Worm (Caenorhabditis elegans) whole organism, young adult: ENCODE data around the gene D1086.11.

Source experiments
- B0035.1 ChIP-seq: sonication (generic microtip); optimal IDR thresholded peaks from 2 replicates; lab custom pipeline; 2016; ENCODE audit warnings: missing genetic modification characterization, mild to moderate bottlenecking, missing compliant biosample characterization, missing genotype, missing genetic modification reagents
- F23B12.7 ChIP-seq: sonication (generic microtip); optimal IDR thresholded peaks from 2 replicates; lab custom pipeline; 2017; ENCODE audit warnings: missing genetic modification characterization, mild to moderate bottlenecking, missing compliant biosample characterization, antibody characterized with exemption, moderate library complexity; ENCODE audit not compliant: insufficient read depth
- F49E8.2 ChIP-seq: sonication (generic microtip); optimal IDR thresholded peaks from 3 replicates; lab custom pipeline; 2017; ENCODE audit warnings: missing genetic modification characterization, mild to moderate bottlenecking, missing compliant biosample characterization, antibody characterized with exemption, moderate library complexity; ENCODE audit not compliant: insufficient read depth
- F52B5.7 ChIP-seq: sonication (generic microtip); optimal IDR thresholded peaks from 2 replicates; lab custom pipeline; 2016; ENCODE audit warnings: mild to moderate bottlenecking, missing genetic modification characterization, missing compliant biosample characterization
- F57A8.1 ChIP-seq: fragments of 200-800 bp; sonication (Bioruptor generic); optimal IDR thresholded peaks from 2 replicates; lab custom pipeline; 2018; ENCODE audit warnings: mild to moderate bottlenecking, missing genetic modification characterization, moderate library complexity, missing compliant biosample characterization
- K11D2.4 ChIP-seq: fragments of 200-800 bp; sonication (Bioruptor generic); IDR thresholded peaks from 2 replicates; pipeline ENCODE4 v1.3.6; 2022; ENCODE audit warnings: missing genetic modification reagents, missing genetic modification characterization, missing compliant biosample characterization
- K12H6.12 ChIP-seq: fragments of 200-800 bp; sonication (Bioruptor generic); optimal IDR thresholded peaks from 2 replicates; lab custom pipeline; 2018; ENCODE audit warnings: mild to moderate bottlenecking, missing genetic modification characterization, missing compliant biosample characterization
- T26A5.8 ChIP-seq: sonication (generic microtip); optimal IDR thresholded peaks from 2 replicates; lab custom pipeline; 2016; ENCODE audit warnings: missing genetic modification characterization, missing compliant biosample characterization
- Y53G8AR.9 ChIP-seq: fragments of 200-800 bp; sonication (Bioruptor generic); conservative IDR thresholded peaks from 2 replicates; pipeline ENCODE4 v1.3.6; 2022; ENCODE audit warnings: missing genetic modification reagents, missing genetic modification characterization, missing compliant biosample characterization
- Y56A3A.18 ChIP-seq: fragments of 200-800 bp; sonication (Bioruptor generic); IDR thresholded peaks from 2 replicates; pipeline ENCODE4 v1.3.6; 2022; ENCODE audit warnings: missing genetic modification reagents, missing genetic modification characterization, missing compliant biosample characterization
- Y67H2A.10 ChIP-seq: fragments of 200-800 bp; sonication (Bioruptor generic); conservative IDR thresholded peaks from 2 replicates; pipeline ENCODE4 v1.3.6; 2022; ENCODE audit warnings: missing genetic modification reagents, missing genetic modification characterization, missing compliant biosample characterization
- akir-1 ChIP-seq: fragments of 200-800 bp; sonication (Bioruptor generic); optimal IDR thresholded peaks from 2 replicates; lab custom pipeline; 2018; ENCODE audit warnings: mild to moderate bottlenecking, missing genetic modification characterization, moderate library complexity, missing compliant biosample characterization
- atf-7 ChIP-seq: sonication (generic microtip); optimal IDR thresholded peaks from 2 replicates; lab custom pipeline; 2017; ENCODE audit warnings: mild to moderate bottlenecking, missing genetic modification characterization, missing compliant biosample characterization
- attf-5 ChIP-seq: fragments of 200-800 bp; sonication (Bioruptor generic); optimal IDR thresholded peaks from 2 replicates; lab custom pipeline; 2018; ENCODE audit warnings: mild to moderate bottlenecking, missing genetic modification characterization, missing compliant biosample characterization
- cebp-1 ChIP-seq, 2 experiments: fragments of 200-800 bp in 1 of 2; sonication (Bioruptor generic) in 1 of 2; sonication (generic microtip) in 1 of 2; IDR thresholded peaks in 1 of 2; optimal IDR thresholded peaks in 1 of 2; 2 replicates each; pipeline versions ENCODE4 v1.3.6 to Lab custom; 2017 to 2022; ENCODE audit warnings: missing compliant biosample characterization in 2 of 2, missing genetic modification characterization in 2 of 2, mild to moderate bottlenecking in 1 of 2, missing genetic modification reagents in 1 of 2, moderate library complexity in 1 of 2
- ceh-100 ChIP-seq: fragments of 200-800 bp; sonication (Bioruptor generic); IDR thresholded peaks from 2 replicates; pipeline ENCODE4 v1.3.6; 2022; ENCODE audit warnings: missing genetic modification reagents, missing genetic modification characterization, missing compliant biosample characterization
- ceh-27 ChIP-seq: fragments of 200-800 bp; sonication (Bioruptor generic); optimal IDR thresholded peaks from 2 replicates; lab custom pipeline; 2018; ENCODE audit warnings: mild to moderate bottlenecking, missing genetic modification characterization, moderate library complexity, missing compliant biosample characterization
- ceh-40 ChIP-seq: fragments of 200-800 bp; sonication (Bioruptor generic); IDR thresholded peaks from 2 replicates; pipeline ENCODE4 v1.3.6; 2022; ENCODE audit warnings: missing genetic modification characterization, missing compliant biosample characterization
- ceh-58 ChIP-seq: fragments of 200-800 bp; sonication (Bioruptor generic); IDR thresholded peaks from 2 replicates; pipeline ENCODE4 v1.3.6; 2022; ENCODE audit warnings: missing genetic modification characterization, missing compliant biosample characterization
- ceh-79 ChIP-seq: sonication (generic microtip); optimal IDR thresholded peaks from 2 replicates; lab custom pipeline; 2017; ENCODE audit warnings: mild to moderate bottlenecking, missing genetic modification characterization, missing compliant biosample characterization
- die-1 ChIP-seq: sonication (generic microtip); optimal IDR thresholded peaks from 2 replicates; lab custom pipeline; 2016; ENCODE audit warnings: missing genotype, mild to moderate bottlenecking, missing genetic modification characterization, missing compliant biosample characterization
- hlh-12 ChIP-seq: sonication (generic microtip); optimal IDR thresholded peaks from 2 replicates; lab custom pipeline; 2016; ENCODE audit warnings: missing genetic modification characterization, missing compliant biosample characterization
- hrde-1 ChIP-seq: sonication (generic microtip); optimal IDR thresholded peaks from 2 replicates; lab custom pipeline; 2016; ENCODE audit warnings: missing genetic modification characterization, mild to moderate bottlenecking, missing compliant biosample characterization, moderate library complexity, missing genotype, missing genetic modification reagents, borderline replicate concordance
- lin-35 ChIP-seq, 3 experiments: fragments of 150-350 bp in 2 of 3; sonication (generic microtip) in 1 of 3; optimal IDR thresholded peaks; 2 replicates each; lab custom pipeline; 2014 to 2018; ENCODE audit warnings: missing biosample characterization in 3 of 3, missing genetic modification characterization in 3 of 3, missing genetic modification reagents in 3 of 3
- lin-54 ChIP-seq: fragments of 200-800 bp; sonication (Bioruptor generic); optimal IDR thresholded peaks from 2 replicates; lab custom pipeline; 2018; ENCODE audit warnings: mild to moderate bottlenecking, missing genetic modification characterization, missing compliant biosample characterization
- madf-10 ChIP-seq: sonication (generic microtip); optimal IDR thresholded peaks from 2 replicates; lab custom pipeline; 2016; ENCODE audit warnings: mild to moderate bottlenecking, missing genetic modification characterization, missing compliant biosample characterization
- madf-3 ChIP-seq: fragments of 200-800 bp; sonication (Bioruptor generic); IDR thresholded peaks from 2 replicates; pipeline ENCODE4 v1.3.6; 2022; ENCODE audit warnings: missing genetic modification reagents, missing genetic modification characterization, missing compliant biosample characterization
- madf-6 ChIP-seq: fragments of 200-800 bp; sonication (Bioruptor generic); IDR thresholded peaks from 2 replicates; pipeline ENCODE4 v1.3.6; 2022; ENCODE audit warnings: missing genetic modification reagents, missing genetic modification characterization, missing compliant biosample characterization
- mes-4 ChIP-seq: sonication (generic microtip); optimal IDR thresholded peaks from 2 replicates; lab custom pipeline; 2016; ENCODE audit warnings: missing genotype, missing genetic modification characterization, missing compliant biosample characterization
- mxl-1 ChIP-seq: sonication (generic microtip); optimal IDR thresholded peaks from 2 replicates; lab custom pipeline; 2016; ENCODE audit warnings: missing genetic modification characterization, missing compliant biosample characterization
- nhr-120 ChIP-seq: fragments of 200-800 bp; sonication (Bioruptor generic); IDR thresholded peaks from 2 replicates; pipeline ENCODE4 v1.3.6; 2022; ENCODE audit warnings: missing genetic modification characterization, missing compliant biosample characterization
- nhr-179 ChIP-seq: sonication (generic microtip); optimal IDR thresholded peaks from 2 replicates; lab custom pipeline; 2016; ENCODE audit warnings: mild to moderate bottlenecking, missing genetic modification characterization, missing compliant biosample characterization
- rcor-1 ChIP-seq: fragments of 200-800 bp; sonication (Bioruptor generic); IDR thresholded peaks from 2 replicates; pipeline ENCODE4 v1.3.6; 2022; ENCODE audit warnings: missing genetic modification reagents, missing genetic modification characterization, missing compliant biosample characterization
- rpc-1 ChIP-seq, 2 experiments: fragments of 150-350 bp in 1 of 2; sonication (generic microtip) in 1 of 2; optimal IDR thresholded peaks; 2 replicates each; lab custom pipeline; 2014 to 2018; ENCODE audit warnings: missing biosample characterization in 1 of 2, missing genetic modification characterization in 1 of 2, missing genetic modification reagents in 1 of 2, missing genotype in 1 of 2
- snpc-1.1 ChIP-seq: sonication (generic microtip); optimal IDR thresholded peaks from 2 replicates; lab custom pipeline; 2017; ENCODE audit warnings: missing genetic modification characterization, mild to moderate bottlenecking, missing compliant biosample characterization, antibody characterized with exemption, moderate library complexity, missing genotype, missing genetic modification reagents; ENCODE audit not compliant: insufficient read depth
- snpc-3.4 ChIP-seq: sonication (generic microtip); optimal IDR thresholded peaks from 2 replicates; lab custom pipeline; 2017; ENCODE audit warnings: missing genetic modification characterization, mild to moderate bottlenecking, missing compliant biosample characterization, antibody characterized with exemption, moderate library complexity, missing genotype, missing genetic modification reagents
- sptf-2 ChIP-seq: fragments of 200-800 bp; sonication (Bioruptor generic); optimal IDR thresholded peaks from 2 replicates; lab custom pipeline; 2018; ENCODE audit warnings: mild to moderate bottlenecking, missing genetic modification characterization, missing compliant biosample characterization
- tbp1 ChIP-seq: fragments of 200-800 bp; sonication (Bioruptor generic); optimal IDR thresholded peaks from 2 replicates; lab custom pipeline; 2018; ENCODE audit warnings: mild to moderate bottlenecking, missing genetic modification characterization, missing compliant biosample characterization
- tbx-9 ChIP-seq: sonication (generic microtip); optimal IDR thresholded peaks from 2 replicates; lab custom pipeline; 2016; ENCODE audit warnings: borderline replicate concordance, missing genetic modification characterization, inconsistent platforms, missing compliant biosample characterization
- ztf-18 ChIP-seq: sonication (generic microtip); optimal IDR thresholded peaks from 2 replicates; lab custom pipeline; 2016; ENCODE audit warnings: missing genotype, mild to moderate bottlenecking, missing genetic modification characterization, missing compliant biosample characterization
- ztf-6 ChIP-seq: fragments of 200-800 bp; sonication (Bioruptor generic); IDR thresholded peaks from 2 replicates; pipeline ENCODE4 v1.3.6; 2022; ENCODE audit warnings: missing genetic modification reagents, missing genetic modification characterization, missing compliant biosample characterization

The D1086.11 gene

ce11 chrV:14057540-14057939 lies 16.7 kb upstream of the D1086.11 start, which contains the start of gene F58D12.3:
F58D12.3 (plus strand) TSS chrV:14057840.
- TF ChIP-seq nhr-120 (GFP tag; lab: Robert Waterston, UW) (no peak), madf-6 (GFP tag; lab: Robert Waterston, UW) (no peak), F23B12.7 (no peak), tbp1 (GFP tag; lab: Kevin White, UChicago) (no peak), mes-4 (tag; lab: Kevin White, UChicago) (no peak), ceh-40 (GFP tag; lab: Robert Waterston, UW) (no peak), ceh-100 (GFP tag; lab: Robert Waterston, UW) (no peak), lin-35 (GFP tag; optimal IDR thresholded peaks at IDR 0.05; lab: Kevin White, UChicago) (no peak), rcor-1 (GFP tag; lab: Robert Waterston, UW) (no peak), T26A5.8 (tag; lab: Kevin White, UChicago) (no peak)

ce11 chrV:14063980-14064379 lies 10.3 kb upstream of the D1086.11 start:
- TF ChIP-seq rpc-1 (optimal IDR thresholded peaks at IDR 0.05; lab: Kevin White, UChicago), result no peak
- TF ChIP-seq rpc-1 (tag; optimal IDR thresholded peaks at IDR 0.05; lab: Kevin White, UChicago), result no peak
- TF ChIP-seq Y67H2A.10 (GFP tag; lab: Robert Waterston, UW), result no peak
- no peak for TF ChIP-seq sptf-2 (GFP tag; lab: Kevin White, UChicago)
- no peak for TF ChIP-seq F49E8.2 (tag; lab: Kevin White, UChicago)
- no peak for TF ChIP-seq hlh-12 (tag; lab: Kevin White, UChicago)
- TF ChIP-seq atf-7 (tag; lab: Kevin White, UChicago), result no peak
- TF ChIP-seq hrde-1, result no peak
- TF ChIP-seq K11D2.4, result no peak
- TF ChIP-seq ceh-100 (GFP tag; lab: Robert Waterston, UW), result no peak
- TF ChIP-seq, all 124 proteins: peak for 0

DNA sequence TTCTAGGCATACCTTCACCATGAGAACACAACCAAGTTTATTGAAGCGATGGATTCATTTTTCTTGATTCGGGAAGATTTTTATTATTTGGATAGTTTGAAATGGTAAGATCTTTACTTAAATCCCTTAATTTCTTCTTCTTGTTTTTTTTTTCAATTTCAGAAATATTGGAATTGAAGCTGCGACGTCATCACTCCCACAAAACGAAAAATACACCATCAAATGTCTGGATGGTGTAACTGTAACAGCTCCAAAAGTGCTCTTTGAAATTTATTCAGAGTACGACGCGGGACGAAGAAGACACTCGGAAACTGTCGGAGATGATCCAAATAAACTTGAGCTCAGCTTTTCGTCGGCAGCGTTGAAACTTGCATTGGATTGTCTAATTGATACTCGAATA lies 9.8 kb upstream of the D1086.11 start, which contains the start of gene D1086.21:
Gene D1086.21, plus strand, starts transcription at position 301 of the 400 bp plus-strand sequence.
- TF ChIP-seq die-1 (tag; lab: Kevin White, UChicago), result no peak
- no peak for TF ChIP-seq attf-5 (GFP tag; lab: Kevin White, UChicago)
- no peak for TF ChIP-seq madf-3 (GFP tag; lab: Robert Waterston, UW)
- TF ChIP-seq F57A8.1 (GFP tag; lab: Kevin White, UChicago), result no peak
- no peak for TF ChIP-seq ztf-6 (GFP tag; lab: Robert Waterston, UW)
- no peak for TF ChIP-seq madf-10 (tag; lab: Kevin White, UChicago)
- TF ChIP-seq tbx-9 (tag; lab: Kevin White, UChicago), result no peak
- no peak for TF ChIP-seq tbp1 (GFP tag; lab: Kevin White, UChicago)
- TF ChIP-seq ceh-27, result no peak
- TF ChIP-seq cebp-1 (GFP tag; IDR thresholded peaks at IDR 0.05; lab: Robert Waterston, UW), result no peak
- no peak for TF ChIP-seq cebp-1 (tag; optimal IDR thresholded peaks at IDR 0.05; lab: Kevin White, UChicago)
- TF ChIP-seq snpc-3.4, result no peak
- TF ChIP-seq B0035.1, result no peak
- TF ChIP-seq akir-1 (GFP tag; lab: Kevin White, UChicago), result no peak

DNA sequence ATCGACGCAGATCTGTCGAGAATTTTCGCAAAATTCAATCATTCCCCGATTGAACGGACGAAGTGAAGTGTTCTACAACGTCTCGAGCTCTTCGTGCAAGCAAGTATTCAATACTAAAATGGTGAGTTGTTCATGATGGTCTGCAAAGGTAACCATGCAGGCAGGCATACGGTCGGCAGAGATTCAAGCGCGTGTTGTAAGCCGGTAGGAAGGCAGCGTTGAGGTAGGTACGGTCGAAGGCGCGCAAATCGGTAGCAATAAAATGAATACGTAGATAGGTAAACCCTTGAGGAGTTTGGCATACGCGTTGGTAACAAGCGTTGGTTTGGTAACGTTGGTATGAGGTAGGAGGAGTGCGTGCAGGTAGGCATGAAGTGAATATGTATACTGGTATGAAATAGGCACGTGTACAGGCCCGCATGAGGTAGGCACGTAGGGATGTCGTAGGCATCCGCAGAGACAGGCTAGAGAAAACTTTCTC lies 6.4 kb upstream of the D1086.11 start, which contains the start of gene D1086.17:
Gene D1086.17, plus strand, starts transcription at position 51 of the 481 bp plus-strand sequence.
- TF ChIP-seq Y53G8AR.9 (GFP tag; lab: Robert Waterston, UW) (no peak), snpc-1.1 (tag; lab: Kevin White, UChicago) (no peak), ceh-79 (no peak), K12H6.12 (tag; lab: Kevin White, UChicago) (no peak), sptf-2 (GFP tag; lab: Kevin White, UChicago) (no peak), lin-54 (GFP tag; lab: Kevin White, UChicago) (no peak), Y56A3A.18 (GFP tag; lab: Robert Waterston, UW) (no peak), die-1 (tag; lab: Kevin White, UChicago) (no peak), mxl-1 (tag; lab: Kevin White, UChicago) (no peak), nhr-179 (no peak), ztf-18 (no peak), F52B5.7 (no peak), ceh-58 (GFP tag; lab: Robert Waterston, UW) (no peak), K11D2.4 (no peak)
- TF ChIP-seq, all 124 proteins: peak for 0
